Fruit fly (Drosophila melanogaster) S2 (cell line): ENCODE results near the gene Grip84.

Experiments
- CG8478 ChIP-seq: fragments of >200 bp; optimal IDR thresholded peaks from 2 replicates; lab custom pipeline; 2018
- CTCF ChIP-seq, 2 experiments: fragments of >200 bp; optimal IDR thresholded peaks; 2 replicates each; lab custom pipeline; 2018

dm6 chrX:19606971-19607370 is 41.4 kb upstream of the Grip84 start:
- no peak for TF ChIP-seq CG8478
- no peak for TF ChIP-seq CTCF (optimal IDR thresholded peaks at IDR 0.05; lab: Kevin White, UChicago)
